Worm (Caenorhabditis elegans) whole organism, L4 larva: ENCODE measurements around the gene F49C12.2.

Source experiments
- F49E8.2 ChIP-seq: sonication (generic microtip); optimal IDR thresholded peaks from 2 replicates; lab custom pipeline; 2016; ENCODE audit warnings: missing compliant biosample characterization, mild to moderate bottlenecking, missing genetic modification characterization, borderline replicate concordance
- Y48G9A.11 ChIP-seq: fragments of 200-800 bp; sonication (Bioruptor generic); IDR thresholded peaks from 2 replicates; pipeline ENCODE4 v1.3.6; 2022; ENCODE audit warnings: missing genetic modification reagents, missing genetic modification characterization, missing compliant biosample characterization
- ZK546.5 ChIP-seq, 2 experiments: sonication (generic microtip); optimal IDR thresholded peaks; 2 replicates each; lab custom pipeline; 2017; ENCODE audit warnings: missing biosample characterization in 2 of 2, missing genetic modification characterization in 2 of 2
- ama-1 ChIP-seq: fragments of 150-350 bp; optimal IDR thresholded peaks from 2 replicates; lab custom pipeline; 2014; ENCODE audit warnings: inconsistent platforms, mixed read lengths
- ceh-32 ChIP-seq: sonication (generic microtip); optimal IDR thresholded peaks from 2 replicates; lab custom pipeline; 2016; ENCODE audit warnings: mild to moderate bottlenecking, missing genetic modification characterization, missing compliant biosample characterization; ENCODE audit not compliant: poor library complexity
- dve-1 ChIP-seq: sonication (generic microtip); optimal IDR thresholded peaks from 2 replicates; lab custom pipeline; 2017; ENCODE audit warnings: antibody characterized with exemption, mild to moderate bottlenecking, missing genetic modification characterization, missing compliant biosample characterization; ENCODE audit not compliant: insufficient read depth
- fkh-10 ChIP-seq: fragments of 150-350 bp; optimal IDR thresholded peaks from 2 replicates; lab custom pipeline; 2014; ENCODE audit warnings: missing biosample characterization, missing genetic modification reagents, missing genetic modification characterization
- gei-8 ChIP-seq: fragments of 200-800 bp; sonication (Bioruptor generic); optimal IDR thresholded peaks from 2 replicates; lab custom pipeline; 2018; ENCODE audit warnings: mild to moderate bottlenecking, missing genetic modification characterization, missing compliant biosample characterization
- lin-38 ChIP-seq: fragments of 200-800 bp; sonication (Bioruptor generic); IDR thresholded peaks from 2 replicates; pipeline ENCODE4 v1.3.6; 2022; ENCODE audit warnings: missing genetic modification reagents, missing genetic modification characterization, missing compliant biosample characterization
- mep-1 ChIP-seq: fragments of 150-350 bp; sonication (generic microtip); optimal IDR thresholded peaks from 3 replicates; lab custom pipeline; 2014; ENCODE audit warnings: missing biosample characterization, missing genetic modification characterization
- nhr-237 ChIP-seq: sonication (generic microtip); optimal IDR thresholded peaks from 2 replicates; lab custom pipeline; 2017; ENCODE audit warnings: missing biosample characterization, missing genetic modification characterization
- unc-39 ChIP-seq: sonication (generic microtip); optimal IDR thresholded peaks from 2 replicates; lab custom pipeline; 2017; ENCODE audit warnings: missing biosample characterization, missing genetic modification characterization
- unc-62 ChIP-seq, 3 experiments: fragments of 150-350 bp in 1 of 3; sonication (generic microtip); optimal IDR thresholded peaks in 2 of 3; peaks in 1 of 3; 1 replicate in 1 of 3; 2 replicates in 2 of 3; lab custom pipeline; 2014 to 2017; ENCODE audit warnings: missing biosample characterization in 3 of 3, missing genetic modification characterization in 3 of 3, missing genetic modification reagents in 3 of 3, missing genotype in 1 of 3
- zag-1 ChIP-seq: fragments of 150-350 bp; optimal IDR thresholded peaks from 2 replicates; lab custom pipeline; 2014; ENCODE audit warnings: missing biosample characterization, missing genetic modification characterization

ce11 chrIV:9303994-9304393, 4.9 kb upstream of the F49C12.2 start, which contains the start of gene F49C12.4:
- no peak for TF ChIP-seq ceh-32 (tag; lab: Kevin White, UChicago)
- no peak for TF ChIP-seq nhr-237 (tag; lab: Kevin White, UChicago)
- TF ChIP-seq gei-8 = no peak
- TF ChIP-seq ama-1 = no peak
- no peak for TF ChIP-seq unc-39 (tag; lab: Kevin White, UChicago)
- TF ChIP-seq ZK546.5 (tag; optimal IDR thresholded peaks at IDR 0.05; lab: Kevin White, UChicago) = no peak
- TF ChIP-seq dve-1 (tag; lab: Kevin White, UChicago) = no peak
- no peak for TF ChIP-seq lin-38 (GFP tag; lab: Robert Waterston, UW)
- TF ChIP-seq unc-62 (GFP tag; optimal IDR thresholded peaks at IDR 0.05 in 1 of 2; lab: Kevin White, UChicago) = no peak
- no peak for TF ChIP-seq unc-62 (tag; optimal IDR thresholded peaks at IDR 0.05; lab: Kevin White, UChicago)
- no peak for TF ChIP-seq mep-1
- no peak for TF ChIP-seq Y48G9A.11 (GFP tag; lab: Robert Waterston, UW)
- no peak for TF ChIP-seq F49E8.2
- TF ChIP-seq fkh-10 = no peak
- TF ChIP-seq zag-1 (tag; lab: Kevin White, UChicago) = no peak
